Fruit fly (Drosophila melanogaster) whole organism, pupa: Measurements from ENCODE around the gene Gad1.

Experiments
- CG12605 ChIP-seq: fragments of 200-800 bp; sonication (Bioruptor generic); IDR thresholded peaks from 2 replicates; pipeline ENCODE4 v1.3.6; 2022; ENCODE audit warnings: missing biosample characterization, missing genetic modification characterization
- CG13204 ChIP-seq: fragments of 200-800 bp; sonication (Bioruptor generic); optimal IDR thresholded peaks from 2 replicates; lab custom pipeline; 2018; ENCODE audit warnings: missing biosample characterization, mild to moderate bottlenecking, missing genetic modification characterization, moderate library complexity
- CG14655 ChIP-seq: fragments of 200-800 bp; sonication (Bioruptor generic); optimal IDR thresholded peaks from 3 replicates; lab custom pipeline; 2017; ENCODE audit warnings: mild to moderate bottlenecking, missing biosample characterization, missing genetic modification reagents, missing genetic modification characterization
- CG34367 ChIP-seq: fragments of 200-800 bp; sonication (Bioruptor generic); optimal IDR thresholded peaks from 2 replicates; lab custom pipeline; 2018; ENCODE audit warnings: missing biosample characterization, mild to moderate bottlenecking, missing genetic modification characterization
- D1 ChIP-seq: fragments of 200-800 bp; sonication (Bioruptor generic); optimal IDR thresholded peaks from 2 replicates; lab custom pipeline; 2018; ENCODE audit warnings: missing biosample characterization, mild to moderate bottlenecking, missing genetic modification characterization, moderate library complexity
- EcR ChIP-seq: fragments of 200-800 bp; sonication (Bioruptor generic); optimal IDR thresholded peaks from 3 replicates; lab custom pipeline; 2019; ENCODE audit warnings: missing biosample characterization, missing genetic modification characterization, mild to moderate bottlenecking, moderate library complexity, missing genetic modification reagents
- Ets98B ChIP-seq: fragments of 200-800 bp; sonication (Bioruptor generic); IDR thresholded peaks from 2 replicates; pipeline ENCODE4 v1.3.6; 2022; ENCODE audit warnings: missing biosample characterization, missing genetic modification characterization
- Pif1A ChIP-seq: fragments of 200-800 bp; sonication (Bioruptor generic); optimal IDR thresholded peaks from 3 replicates; lab custom pipeline; 2016; ENCODE audit warnings: missing biosample characterization, missing genetic modification characterization
- Pif1B ChIP-seq: fragments of 200-800 bp; sonication (Bioruptor generic); optimal IDR thresholded peaks from 3 replicates; lab custom pipeline; 2016; ENCODE audit warnings: missing biosample characterization, missing genetic modification characterization
- gl ChIP-seq: fragments of 200-800 bp; sonication (Bioruptor generic); optimal IDR thresholded peaks from 2 replicates; lab custom pipeline; 2018; ENCODE audit warnings: missing biosample characterization, mild to moderate bottlenecking, missing genetic modification characterization

dm6 chr3L:4118339-4118738 lies 29.8 kb upstream of the Gad1 start:
- TF ChIP-seq Ets98B (no peak), CG34367 (tag; lab: Kevin White, UChicago) (no peak), CG13204 (GFP tag; lab: Kevin White, UChicago) (no peak), CG12605 (GFP tag; lab: Robert Waterston, UW) (no peak), Pif1A (GFP tag; lab: Kevin White, UChicago) (no peak), EcR (GFP tag; lab: Kevin White, UChicago) (no peak), Pif1B (no peak), CG14655 (GFP tag; lab: Kevin White, UChicago) (no peak), D1 (tag; lab: Kevin White, UChicago) (no peak), gl (no peak)
